Fruit fly (Drosophila melanogaster) whole organism, embryonic: ENCODE data around the gene CG46308.

Source experiments
- Atf-2 ChIP-seq: fragments of 200-800 bp; sonication (Bioruptor generic); optimal IDR thresholded peaks from 2 replicates; lab custom pipeline; 2016; ENCODE audit warnings: missing biosample characterization, missing genetic modification characterization
- Atf3 ChIP-seq: fragments of 200-800 bp; sonication (Bioruptor generic); optimal IDR thresholded peaks from 3 replicates; lab custom pipeline; 2016; ENCODE audit warnings: missing biosample characterization, missing genetic modification characterization
- C15 ChIP-seq: fragments of 200-800 bp; sonication (Bioruptor generic); IDR thresholded peaks from 3 replicates; pipeline ENCODE4 v1.3.6; 2022; ENCODE audit warnings: missing biosample characterization, missing genetic modification characterization
- CG10654 ChIP-seq: fragments of 200-800 bp; sonication (Bioruptor generic); optimal IDR thresholded peaks from 2 replicates; lab custom pipeline; 2016; ENCODE audit warnings: missing biosample characterization, missing genetic modification characterization
- CG11398 ChIP-seq: fragments of 200-800 bp; sonication (Bioruptor generic); optimal IDR thresholded peaks from 2 replicates; lab custom pipeline; 2016; ENCODE audit warnings: missing biosample characterization, missing genetic modification characterization
- CG11504 ChIP-seq: fragments of 200-800 bp; sonication (Bioruptor generic); optimal IDR thresholded peaks from 3 replicates; lab custom pipeline; 2019; ENCODE audit warnings: missing biosample characterization, mild to moderate bottlenecking, missing genetic modification characterization, moderate library complexity
- CG11560 ChIP-seq: fragments of 200-800 bp; sonication (Bioruptor generic); IDR thresholded peaks from 3 replicates; pipeline ENCODE4 v1.3.6; 2022; ENCODE audit warnings: missing biosample characterization, missing genetic modification characterization
- CG12391 ChIP-seq: fragments of 200-800 bp; sonication (Bioruptor generic); optimal IDR thresholded peaks from 3 replicates; lab custom pipeline; 2018; ENCODE audit warnings: missing biosample characterization, mild to moderate bottlenecking, missing genetic modification characterization, moderate library complexity
- CG12744 ChIP-seq: fragments of 200-800 bp; sonication (Bioruptor generic); optimal IDR thresholded peaks from 2 replicates; lab custom pipeline; 2016; ENCODE audit warnings: missing biosample characterization, missing genetic modification characterization
- CG13123 ChIP-seq: fragments of 200-800 bp; sonication (Bioruptor generic); optimal IDR thresholded peaks from 2 replicates; lab custom pipeline; 2016; ENCODE audit warnings: missing biosample characterization, missing genetic modification characterization
- CG13894 ChIP-seq: fragments of 200-800 bp; sonication (Bioruptor generic); optimal IDR thresholded peaks from 3 replicates; lab custom pipeline; 2018; ENCODE audit warnings: missing biosample characterization, mild to moderate bottlenecking, missing genetic modification characterization, moderate library complexity
- CG15073 ChIP-seq: fragments of 200-800 bp; sonication (Bioruptor generic); optimal IDR thresholded peaks from 2 replicates; lab custom pipeline; 2016; ENCODE audit warnings: missing biosample characterization, missing genetic modification characterization
- CG1792 ChIP-seq: fragments of 200-800 bp; sonication (Bioruptor generic); optimal IDR thresholded peaks from 2 replicates; lab custom pipeline; 2016; ENCODE audit warnings: missing biosample characterization, missing genetic modification characterization
- CG1832 ChIP-seq: fragments of 200-800 bp; sonication (Bioruptor generic); optimal IDR thresholded peaks from 2 replicates; lab custom pipeline; 2017; ENCODE audit warnings: missing biosample characterization, mild to moderate bottlenecking, missing genetic modification characterization, inconsistent platforms
- CG2129 ChIP-seq: fragments of 200-800 bp; sonication (Bioruptor generic); IDR thresholded peaks from 2 replicates; pipeline ENCODE4 v1.3.6; 2022; ENCODE audit warnings: missing biosample characterization, missing genetic modification characterization; ENCODE audit not compliant: partially characterized antibody
- CG2875 ChIP-seq: fragments of 200-800 bp; sonication (Bioruptor generic); optimal IDR thresholded peaks from 2 replicates; lab custom pipeline; 2017; ENCODE audit warnings: missing biosample characterization, mild to moderate bottlenecking, missing genetic modification characterization, missing genetic modification reagents
- CG31388 ChIP-seq: fragments of 200-800 bp; sonication (Bioruptor generic); optimal IDR thresholded peaks from 2 replicates; lab custom pipeline; 2016; ENCODE audit warnings: missing biosample characterization, missing genetic modification characterization
- CG32772 ChIP-seq: fragments of 200-800 bp; sonication (Bioruptor generic); IDR thresholded peaks from 2 replicates; pipeline ENCODE4 v1.3.6; 2022; ENCODE audit warnings: missing biosample characterization, missing genetic modification characterization
- CG33557 ChIP-seq: fragments of 200-800 bp; sonication (Bioruptor generic); optimal IDR thresholded peaks from 2 replicates; lab custom pipeline; 2019; ENCODE audit warnings: missing biosample characterization, mild to moderate bottlenecking, missing genetic modification characterization, moderate library complexity
- CG34224 ChIP-seq: fragments of 200-800 bp; sonication (Bioruptor generic); IDR thresholded peaks from 3 replicates; pipeline ENCODE4 v1.3.6; 2022; ENCODE audit warnings: missing biosample characterization, missing genetic modification characterization; ENCODE audit not compliant: partially characterized antibody
- CG4424 ChIP-seq: fragments of 200-800 bp; sonication (Bioruptor generic); optimal IDR thresholded peaks from 3 replicates; lab custom pipeline; 2016; ENCODE audit warnings: missing biosample characterization, missing genetic modification characterization
- CG6272 ChIP-seq: fragments of 200-800 bp; sonication (Bioruptor generic); IDR thresholded peaks from 2 replicates; pipeline ENCODE4 v1.3.6; 2022; ENCODE audit warnings: missing biosample characterization, missing genetic modification characterization
- CG6791 ChIP-seq: fragments of 200-800 bp; sonication (Bioruptor generic); IDR thresholded peaks from 3 replicates; pipeline ENCODE4 v1.3.6; 2022; ENCODE audit warnings: missing biosample characterization, missing genetic modification characterization; ENCODE audit not compliant: partially characterized antibody
- CG7357 ChIP-seq: fragments of 200-800 bp; sonication (Bioruptor generic); IDR thresholded peaks from 3 replicates; pipeline ENCODE4 v1.3.6; 2022; ENCODE audit warnings: missing biosample characterization, missing genetic modification characterization
- Dfd ChIP-seq, 2 experiments: fragments of >200 bp; optimal IDR thresholded peaks; 2 replicates each; lab custom pipeline; 2017; ENCODE audit warnings: missing biosample characterization in 2 of 2, missing genetic modification characterization in 2 of 2
- Dip2 ChIP-seq: fragments of 200-800 bp; sonication (Bioruptor generic); IDR thresholded peaks from 2 replicates; pipeline ENCODE4 v1.3.6; 2022; ENCODE audit warnings: missing biosample characterization, missing genetic modification characterization
- HmgZ ChIP-seq: fragments of 200-800 bp; sonication (Bioruptor generic); optimal IDR thresholded peaks from 2 replicates; lab custom pipeline; 2018; ENCODE audit warnings: missing biosample characterization, mild to moderate bottlenecking, missing genetic modification characterization
- Oli ChIP-seq: fragments of 200-800 bp; sonication (Bioruptor generic); optimal IDR thresholded peaks from 2 replicates; lab custom pipeline; 2018; ENCODE audit warnings: missing biosample characterization, mild to moderate bottlenecking, missing genetic modification characterization, moderate library complexity
- Sox100B ChIP-seq: fragments of 200-800 bp; sonication (Bioruptor generic); optimal IDR thresholded peaks from 3 replicates; lab custom pipeline; 2018; ENCODE audit warnings: missing biosample characterization, mild to moderate bottlenecking, missing genetic modification characterization
- Stat92E ChIP-seq, 3 experiments: fragments of >200 bp in 2 of 3; fragments of 200-800 bp in 1 of 3; sonication (Bioruptor generic) in 1 of 3; optimal IDR thresholded peaks; 2 replicates each; lab custom pipeline; 2017 to 2019; ENCODE audit warnings: missing biosample characterization in 3 of 3, missing genetic modification characterization in 3 of 3, mild to moderate bottlenecking in 1 of 3, moderate library complexity in 1 of 3
- emc ChIP-seq: fragments of 200-800 bp; sonication (Bioruptor generic); optimal IDR thresholded peaks from 2 replicates; lab custom pipeline; 2016; ENCODE audit warnings: missing biosample characterization, missing genetic modification characterization
- fd96Cb ChIP-seq: fragments of 200-800 bp; sonication (Bioruptor generic); optimal IDR thresholded peaks from 2 replicates; lab custom pipeline; 2018; ENCODE audit warnings: missing biosample characterization, mild to moderate bottlenecking, missing genetic modification characterization, moderate library complexity
- fru ChIP-seq: fragments of >200 bp; optimal IDR thresholded peaks from 2 replicates; lab custom pipeline; 2017
- gcm2 ChIP-seq: fragments of 200-800 bp; sonication (Bioruptor generic); optimal IDR thresholded peaks from 2 replicates; lab custom pipeline; 2016; ENCODE audit warnings: missing biosample characterization, missing genetic modification characterization
- gsb ChIP-seq: fragments of 200-800 bp; sonication (Bioruptor generic); IDR thresholded peaks from 2 replicates; pipeline ENCODE4 v1.3.6; 2022; ENCODE audit warnings: missing biosample characterization, missing genetic modification characterization
- hb ChIP-seq: fragments of 200-800 bp; sonication (Bioruptor generic); IDR thresholded peaks from 3 replicates; pipeline ENCODE4 v1.3.6; 2022; ENCODE audit warnings: missing biosample characterization, missing genetic modification characterization; ENCODE audit not compliant: partially characterized antibody
- her ChIP-seq: fragments of 200-800 bp; sonication (Bioruptor generic); optimal IDR thresholded peaks from 2 replicates; lab custom pipeline; 2016; ENCODE audit warnings: missing biosample characterization, missing genetic modification characterization
- hkb ChIP-seq, 2 experiments: fragments of 200-800 bp in 1 of 2; fragments of >200 bp in 1 of 2; sonication (Bioruptor generic) in 1 of 2; IDR thresholded peaks in 1 of 2; optimal IDR thresholded peaks in 1 of 2; 2 replicates each; pipeline versions ENCODE4 v1.3.6 to Lab custom; 2017 to 2022; ENCODE audit warnings: missing biosample characterization in 1 of 2, missing genetic modification characterization in 1 of 2
- jumu ChIP-seq: fragments of 200-800 bp; sonication (Bioruptor generic); optimal IDR thresholded peaks from 3 replicates; lab custom pipeline; 2016; ENCODE audit warnings: missing biosample characterization, missing genetic modification characterization
- maf-S ChIP-seq: fragments of 200-800 bp; sonication (Bioruptor generic); optimal IDR thresholded peaks from 2 replicates; lab custom pipeline; 2016; ENCODE audit warnings: missing biosample characterization, missing genetic modification characterization
- mam ChIP-seq: fragments of 200-800 bp; sonication (Bioruptor generic); optimal IDR thresholded peaks from 3 replicates; lab custom pipeline; 2016; ENCODE audit warnings: missing biosample characterization, missing genetic modification characterization
- pita ChIP-seq: fragments of 200-800 bp; sonication (Bioruptor generic); optimal IDR thresholded peaks from 2 replicates; lab custom pipeline; 2017; ENCODE audit warnings: missing biosample characterization, mild to moderate bottlenecking, missing genetic modification characterization
- ro ChIP-seq: fragments of 200-800 bp; sonication (Bioruptor generic); IDR thresholded peaks from 2 replicates; pipeline ENCODE4 v1.3.6; 2022; ENCODE audit warnings: missing biosample characterization, missing genetic modification characterization
- row ChIP-seq: fragments of 200-800 bp; sonication (Bioruptor generic); IDR thresholded peaks from 3 replicates; pipeline ENCODE4 v1.3.6; 2022; ENCODE audit warnings: missing biosample characterization, missing genetic modification characterization
- seq ChIP-seq: fragments of 200-800 bp; sonication (Bioruptor generic); IDR thresholded peaks from 2 replicates; pipeline ENCODE4 v1.3.6; 2022; ENCODE audit warnings: missing biosample characterization, missing genetic modification characterization
- sisA ChIP-seq: fragments of 200-800 bp; sonication (Bioruptor generic); IDR thresholded peaks from 2 replicates; pipeline ENCODE4 v1.3.6; 2022; ENCODE audit warnings: missing biosample characterization, missing genetic modification characterization
- stc ChIP-seq: fragments of 200-800 bp; sonication (Bioruptor generic); IDR thresholded peaks from 2 replicates; pipeline ENCODE4 v1.3.6; 2022; ENCODE audit warnings: missing biosample characterization, missing genetic modification characterization
- trem ChIP-seq: fragments of 200-800 bp; optimal IDR thresholded peaks from 3 replicates; lab custom pipeline; 2019; ENCODE audit warnings: missing biosample characterization, mild to moderate bottlenecking, missing genetic modification characterization, moderate library complexity

Gene CG46308

dm6 chr2L:13548786-13549780 is 87.5 kb downstream of the CG46308 start, which contains the start of gene B4 (continued):
- peak; percentile 34 for TF ChIP-seq hkb (optimal IDR thresholded peaks at IDR 0.05; lab: Kevin White, UChicago)
- peak; percentile 51 for TF ChIP-seq hkb (GFP tag; IDR thresholded peaks at IDR 0.05; lab: Robert Waterston, UW)
- TF ChIP-seq Atf3 (GFP tag; lab: Kevin White, UChicago) = no peak
- peak; percentile 44; the same call in 2 of the 3 replicates for TF ChIP-seq CG6791 (GFP tag; lab: Robert Waterston, UW)
- TF ChIP-seq CG10654 (GFP tag; lab: Kevin White, UChicago) = no peak
- TF ChIP-seq CG13123 = no peak
- no peak for TF ChIP-seq Dfd (GFP tag; optimal IDR thresholded peaks at IDR 0.05; lab: Kevin White, UChicago)
- TF ChIP-seq CG11504 (tag; lab: Kevin White, UChicago) = peak; percentile 6
- no peak; the same call in 2 of the 3 replicates for TF ChIP-seq row (GFP tag; lab: Robert Waterston, UW)
- TF ChIP-seq sisA (GFP tag; lab: Robert Waterston, UW) = no peak
- TF ChIP-seq CG2129 (GFP tag; lab: Robert Waterston, UW) = no peak
- peak; percentile 12 for TF ChIP-seq HmgZ (tag; lab: Kevin White, UChicago)
- TF ChIP-seq fd96Cb (tag; lab: Kevin White, UChicago) = no peak
- no peak for TF ChIP-seq CG1832 (GFP tag; lab: Kevin White, UChicago)
- TF ChIP-seq CG34224 (GFP tag; lab: Robert Waterston, UW) = peak; percentile 42; the same call in 1 of the 3 replicates
- no peak for TF ChIP-seq hb (GFP tag; lab: Robert Waterston, UW)
- no peak for TF ChIP-seq trem
- TF ChIP-seq CG12744 (GFP tag; lab: Kevin White, UChicago) = no peak
- TF ChIP-seq mam (GFP tag; lab: Kevin White, UChicago) = no peak
- no peak for TF ChIP-seq CG2875 (GFP tag; lab: Kevin White, UChicago)
- TF ChIP-seq CG12391 (tag; lab: Kevin White, UChicago) = no peak
- TF ChIP-seq jumu = no peak
- TF ChIP-seq CG33557 = no peak
- no peak for TF ChIP-seq gsb (GFP tag; lab: Robert Waterston, UW)
- no peak for TF ChIP-seq CG15073
- peak; percentile 20 for TF ChIP-seq emc
- TF ChIP-seq CG4424 (GFP tag; lab: Kevin White, UChicago) = no peak
- TF ChIP-seq CG13894 (tag; lab: Kevin White, UChicago) = peak; percentile 67
- no peak for TF ChIP-seq CG7357 (GFP tag; lab: Robert Waterston, UW)
- TF ChIP-seq CG6272 (GFP tag; lab: Robert Waterston, UW) = no peak
- TF ChIP-seq Stat92E (GFP tag; optimal IDR thresholded peaks at IDR 0.05; lab: Kevin White, UChicago) = peak in 1 of 3 experiments; percentile 28
- 0 out of 2 replicates have a peak, but pooled peaks have one; percentile 18 for TF ChIP-seq CG32772 (GFP tag; lab: Robert Waterston, UW)
- no peak for TF ChIP-seq fru (lab: Kevin White, UChicago)
- TF ChIP-seq stc (GFP tag; lab: Robert Waterston, UW) = peak; percentile 36; the same call in 1 of the 2 replicates
- TF ChIP-seq Dip2 (GFP tag; lab: Robert Waterston, UW) = no peak
- no peak for TF ChIP-seq CG11398 (GFP tag; lab: Kevin White, UChicago)
- TF ChIP-seq her = peak; percentile 45
- TF ChIP-seq Sox100B = no peak
- TF ChIP-seq gcm2 (GFP tag; lab: Kevin White, UChicago) = peak; percentile 30
- TF ChIP-seq maf-S = no peak
- no peak for TF ChIP-seq CG1792 (GFP tag; lab: Kevin White, UChicago)
- TF ChIP-seq pita (GFP tag; lab: Kevin White, UChicago) = no peak
- no peak for TF ChIP-seq C15
- peak; percentile 51; the same call in 1 of the 2 replicates for TF ChIP-seq seq
- TF ChIP-seq CG11560 (tag; lab: Robert Waterston, UW) = no peak
- no peak for TF ChIP-seq ro (GFP tag; lab: Robert Waterston, UW)
- no peak for TF ChIP-seq Atf-2 (GFP tag; lab: Kevin White, UChicago)
- no peak for TF ChIP-seq CG31388 (GFP tag; lab: Kevin White, UChicago)
- TF ChIP-seq Oli (tag; lab: Kevin White, UChicago) = no peak
